Fruit fly (Drosophila melanogaster) whole organism, embryonic: ENCODE measurements around the gene Lsd-1.

Experiments
- CG12942 ChIP-seq: fragments of 200-800 bp; sonication (Bioruptor generic); optimal IDR thresholded peaks from 3 replicates; lab custom pipeline; 2016; ENCODE audit warnings: missing biosample characterization, missing genetic modification characterization
- CG2199 ChIP-seq: fragments of 200-800 bp; sonication (Bioruptor generic); IDR thresholded peaks from 3 replicates; pipeline ENCODE4 v1.3.6; 2022; ENCODE audit warnings: missing biosample characterization, missing genetic modification characterization
- Fer2 ChIP-seq: fragments of 200-800 bp; sonication (Bioruptor generic); optimal IDR thresholded peaks from 2 replicates; lab custom pipeline; 2018; ENCODE audit warnings: missing biosample characterization, mild to moderate bottlenecking, missing genetic modification characterization, moderate library complexity
- NC2β ChIP-seq: fragments of 200-800 bp; sonication (Bioruptor generic); optimal IDR thresholded peaks from 2 replicates; lab custom pipeline; 2016; ENCODE audit warnings: missing biosample characterization, missing genetic modification characterization
- Trl ChIP-seq, 3 experiments: fragments of >200 bp in 2 of 3; fragments of 200-800 bp in 1 of 3; sonication (Bioruptor generic) in 1 of 3; optimal IDR thresholded peaks; 2 replicates in 1 of 3; 3 replicates in 2 of 3; lab custom pipeline; 2016 to 2017; ENCODE audit warnings: missing biosample characterization in 1 of 3, missing genetic modification characterization in 1 of 3

DNA sequence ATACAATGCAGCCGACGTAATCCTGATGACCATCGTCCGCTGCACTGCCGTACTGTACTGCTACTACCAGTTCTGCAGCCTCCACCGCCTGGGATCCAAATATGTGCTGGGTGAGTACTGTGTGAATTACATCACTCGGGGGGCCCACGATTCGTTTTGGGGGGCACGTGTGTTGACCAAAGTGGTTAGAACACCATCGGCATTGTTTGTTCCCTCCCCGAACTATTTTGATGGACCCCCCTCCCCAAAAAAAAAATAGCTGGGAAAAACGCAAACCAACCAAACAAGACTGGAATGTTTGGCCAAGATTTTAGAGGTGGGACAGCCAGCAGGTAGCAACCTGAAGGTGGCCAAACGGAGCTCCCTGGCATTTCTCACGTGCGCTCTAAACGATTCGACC, 16.2 kb upstream of the Lsd-1 start:
- no peak for TF ChIP-seq CG12942 (GFP tag; lab: Kevin White, UChicago)
- TF ChIP-seq NC2β (GFP tag; lab: Kevin White, UChicago), result no peak
- TF ChIP-seq CG2199, result no peak
- no peak for TF ChIP-seq Trl (optimal IDR thresholded peaks at IDR 0.05; lab: Kevin White, UChicago)
- TF ChIP-seq Trl (GFP tag; optimal IDR thresholded peaks at IDR 0.05; lab: Kevin White, UChicago), result no peak
- TF ChIP-seq Fer2 (tag; lab: Kevin White, UChicago), result no peak
